Worm (Caenorhabditis elegans) whole organism, L2 larva: ENCODE measurements around the gene gfat-1.

Source experiments
- C34F6.9 ChIP-seq: fragments of 150-350 bp; optimal IDR thresholded peaks from 2 replicates; lab custom pipeline; 2014; ENCODE audit warnings: missing biosample characterization, missing genetic modification characterization
- F13H6.1 ChIP-seq: sonication (generic microtip); optimal IDR thresholded peaks from 2 replicates; lab custom pipeline; 2016; ENCODE audit warnings: missing genetic modification characterization, missing compliant biosample characterization
- R02D3.7 ChIP-seq: fragments of 150-350 bp; optimal IDR thresholded peaks from 2 replicates; lab custom pipeline; 2014; ENCODE audit warnings: missing biosample characterization, missing genetic modification characterization
- Y55F3AM.14 ChIP-seq: fragments of 200-800 bp; sonication (Bioruptor generic); optimal IDR thresholded peaks from 2 replicates; lab custom pipeline; 2018; ENCODE audit warnings: mild to moderate bottlenecking, missing genetic modification characterization, missing compliant biosample characterization
- ZK546.5 ChIP-seq: sonication (generic microtip); optimal IDR thresholded peaks from 2 replicates; lab custom pipeline; 2017; ENCODE audit warnings: missing biosample characterization, missing genetic modification characterization
- alr-1 ChIP-seq: fragments of 150-350 bp; optimal IDR thresholded peaks from 2 replicates; lab custom pipeline; 2014; ENCODE audit warnings: missing biosample characterization, missing genetic modification characterization
- ama-1 ChIP-seq: fragments of 150-350 bp; optimal IDR thresholded peaks from 2 replicates; lab custom pipeline; 2018; ENCODE audit warnings: inconsistent platforms
- blmp-1 ChIP-seq: sonication (generic microtip); optimal IDR thresholded peaks from 2 replicates; lab custom pipeline; 2017; ENCODE audit warnings: missing genetic modification characterization, mild to moderate bottlenecking, missing compliant biosample characterization, antibody characterized with exemption, moderate library complexity; ENCODE audit not compliant: insufficient read depth
- ceh-82 ChIP-seq: fragments of 150-350 bp; optimal IDR thresholded peaks from 2 replicates; lab custom pipeline; 2014; ENCODE audit warnings: missing biosample characterization, missing genetic modification characterization
- crh-2 ChIP-seq: sonication (generic microtip); optimal IDR thresholded peaks from 2 replicates; lab custom pipeline; 2017; ENCODE audit warnings: missing biosample characterization, missing genetic modification characterization
- elt-1 ChIP-seq: fragments of 150-350 bp; optimal IDR thresholded peaks from 2 replicates; lab custom pipeline; 2014; ENCODE audit warnings: missing biosample characterization, missing genetic modification characterization
- elt-3 ChIP-seq: sonication (generic microtip); optimal IDR thresholded peaks from 2 replicates; lab custom pipeline; 2017; ENCODE audit warnings: missing biosample characterization, missing genetic modification characterization
- fos-1 ChIP-seq: fragments of 150-350 bp; optimal IDR thresholded peaks from 2 replicates; lab custom pipeline; 2014; ENCODE audit warnings: missing biosample characterization, missing genetic modification characterization
- lin-11 ChIP-seq: fragments of 150-350 bp; sonication (generic microtip); optimal IDR thresholded peaks from 2 replicates; lab custom pipeline; 2014; ENCODE audit warnings: missing biosample characterization, missing genetic modification characterization, inconsistent platforms, mixed read lengths
- lin-13 ChIP-seq: fragments of 150-350 bp; optimal IDR thresholded peaks from 2 replicates; lab custom pipeline; 2014; ENCODE audit warnings: missing biosample characterization, missing genetic modification reagents, missing genetic modification characterization
- lin-39 ChIP-seq: fragments of 150-350 bp; optimal IDR thresholded peaks from 2 replicates; lab custom pipeline; 2014; ENCODE audit warnings: missing biosample characterization, missing genetic modification reagents, missing genetic modification characterization
- lsy-2 ChIP-seq, 2 experiments: fragments of 150-350 bp in 1 of 2; sonication (generic microtip) in 1 of 2; optimal IDR thresholded peaks; 2 replicates each; lab custom pipeline; 2014 to 2017; ENCODE audit warnings: missing biosample characterization in 2 of 2, missing genetic modification characterization in 2 of 2
- mab-5 ChIP-seq: fragments of 150-350 bp; optimal IDR thresholded peaks from 2 replicates; lab custom pipeline; 2014; ENCODE audit warnings: missing biosample characterization, missing genetic modification characterization
- mbf-1 ChIP-seq: sonication (generic microtip); optimal IDR thresholded peaks from 2 replicates; lab custom pipeline; 2017; ENCODE audit warnings: missing biosample characterization, missing genetic modification characterization
- mdl-1 ChIP-seq, 2 experiments: fragments of 150-350 bp in 1 of 2; sonication (generic microtip) in 1 of 2; optimal IDR thresholded peaks; 2 replicates each; lab custom pipeline; 2017; ENCODE audit warnings: missing biosample characterization in 2 of 2, missing genetic modification characterization in 2 of 2
- nhr-11 ChIP-seq: fragments of 150-350 bp; optimal IDR thresholded peaks from 2 replicates; lab custom pipeline; 2014; ENCODE audit warnings: missing biosample characterization, missing genetic modification characterization
- nhr-129 ChIP-seq: fragments of 150-350 bp; optimal IDR thresholded peaks from 2 replicates; lab custom pipeline; 2014; ENCODE audit warnings: missing biosample characterization, missing genetic modification characterization
- nhr-21 ChIP-seq: fragments of 150-350 bp; optimal IDR thresholded peaks from 2 replicates; lab custom pipeline; 2014; ENCODE audit warnings: missing biosample characterization, missing genetic modification characterization
- nhr-23 ChIP-seq: fragments of 150-350 bp; optimal IDR thresholded peaks from 2 replicates; lab custom pipeline; 2014; ENCODE audit warnings: missing biosample characterization, missing genetic modification reagents, missing genetic modification characterization
- nhr-237 ChIP-seq: fragments of 150-350 bp; optimal IDR thresholded peaks from 2 replicates; lab custom pipeline; 2014; ENCODE audit warnings: missing biosample characterization, missing genetic modification characterization
- nhr-25 ChIP-seq: fragments of 150-350 bp; sonication (generic microtip); optimal IDR thresholded peaks from 3 replicates; lab custom pipeline; 2014; ENCODE audit warnings: missing biosample characterization, missing genetic modification characterization
- nhr-6 ChIP-seq: fragments of 150-350 bp; optimal IDR thresholded peaks from 2 replicates; lab custom pipeline; 2014; ENCODE audit warnings: missing biosample characterization, missing genetic modification characterization
- nhr-77 ChIP-seq: fragments of 150-350 bp; optimal IDR thresholded peaks from 2 replicates; lab custom pipeline; 2014; ENCODE audit warnings: missing biosample characterization, missing genetic modification characterization
- sem-4 ChIP-seq: fragments of 150-350 bp; optimal IDR thresholded peaks from 2 replicates; lab custom pipeline; 2014; ENCODE audit warnings: missing biosample characterization, missing genetic modification reagents, missing genetic modification characterization
- skn-1 ChIP-seq: sonication (generic microtip); optimal IDR thresholded peaks from 2 replicates; lab custom pipeline; 2017; ENCODE audit warnings: missing biosample characterization, missing genetic modification characterization
- sma-3 ChIP-seq: sonication (generic microtip); optimal IDR thresholded peaks from 2 replicates; lab custom pipeline; 2016; ENCODE audit warnings: missing genetic modification reagents, missing genetic modification characterization, missing compliant biosample characterization
- sma-9 ChIP-seq, 2 experiments: fragments of 150-350 bp in 1 of 2; sonication (generic microtip) in 1 of 2; optimal IDR thresholded peaks; 2 replicates each; lab custom pipeline; 2014 to 2016; ENCODE audit warnings: missing genetic modification characterization in 2 of 2, mild to moderate bottlenecking in 1 of 2, missing biosample characterization in 1 of 2, missing compliant biosample characterization in 1 of 2, missing genetic modification reagents in 1 of 2, moderate library complexity in 1 of 2
- snpc-4 ChIP-seq: fragments of 150-350 bp; optimal IDR thresholded peaks from 2 replicates; lab custom pipeline; 2014; ENCODE audit warnings: missing biosample characterization, missing genetic modification characterization
- unc-39 ChIP-seq: fragments of 150-350 bp; optimal IDR thresholded peaks from 2 replicates; lab custom pipeline; 2014; ENCODE audit warnings: missing biosample characterization, missing genetic modification characterization
- unc-55 ChIP-seq: fragments of 150-350 bp; sonication (generic microtip); optimal IDR thresholded peaks from 3 replicates; lab custom pipeline; 2014; ENCODE audit warnings: missing biosample characterization, missing genetic modification reagents, missing genetic modification characterization
- unc-62 ChIP-seq: fragments of 150-350 bp; optimal IDR thresholded peaks from 2 replicates; lab custom pipeline; 2014; ENCODE audit warnings: missing biosample characterization, missing genetic modification reagents, missing genetic modification characterization
- zag-1 ChIP-seq: fragments of 150-350 bp; optimal IDR thresholded peaks from 2 replicates; lab custom pipeline; 2014; ENCODE audit warnings: missing biosample characterization, missing genetic modification characterization
- ztf-1 ChIP-seq: fragments of 200-800 bp; sonication (Bioruptor generic); conservative IDR thresholded peaks from 2 replicates; pipeline ENCODE4 v1.3.6; 2022; ENCODE audit warnings: missing genetic modification characterization, missing compliant biosample characterization
- ztf-4 ChIP-seq: fragments of 150-350 bp; optimal IDR thresholded peaks from 2 replicates; lab custom pipeline; 2014; ENCODE audit warnings: missing biosample characterization, missing genetic modification characterization

gfat-1 gene

DNA sequence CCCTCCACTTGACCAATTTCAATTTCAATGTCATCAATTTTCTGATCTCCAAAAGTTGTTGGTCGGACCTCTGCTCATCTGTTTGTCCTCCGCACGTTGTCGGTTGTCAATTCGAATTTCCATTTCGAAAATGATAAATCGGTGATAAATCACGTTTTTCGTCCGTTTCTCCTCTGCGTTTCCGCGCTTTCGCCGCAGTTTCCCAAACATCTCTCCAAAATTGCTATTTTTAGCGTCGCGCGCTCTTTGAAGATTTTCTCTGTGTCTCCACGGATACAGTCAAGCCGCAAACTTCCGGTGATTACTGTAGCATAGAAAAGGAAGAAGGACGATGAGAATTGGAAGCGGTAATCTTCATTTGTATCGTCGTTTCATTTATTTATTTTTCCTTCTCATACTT lies 46.8 kb upstream of the gfat-1 start (continued):
- peak; percentile 38 for TF ChIP-seq blmp-1 (tag; lab: Kevin White, UChicago)
- TF ChIP-seq sma-3 (GFP tag; lab: Kevin White, UChicago): peak; percentile 86
- TF ChIP-seq zag-1 (tag; lab: Kevin White, UChicago): no peak
- TF ChIP-seq alr-1 (tag; lab: Kevin White, UChicago): no peak
- no peak for TF ChIP-seq nhr-6 (tag; lab: Kevin White, UChicago)
- TF ChIP-seq ztf-1: no peak
- no peak for TF ChIP-seq unc-62 (GFP tag; lab: Kevin White, UChicago)
- TF ChIP-seq elt-3 (tag; lab: Kevin White, UChicago): no peak
- TF ChIP-seq R02D3.7 (tag; lab: Kevin White, UChicago): no peak
- TF ChIP-seq elt-1 (tag; lab: Kevin White, UChicago): no peak
- no peak for TF ChIP-seq snpc-4 (tag; lab: Kevin White, UChicago)
- no peak for TF ChIP-seq sem-4 (tag; lab: Kevin White, UChicago)
- TF ChIP-seq lin-13 (GFP tag; lab: Kevin White, UChicago): no peak
- TF ChIP-seq mab-5: no peak
- no peak for TF ChIP-seq nhr-11 (tag; lab: Kevin White, UChicago)
- TF ChIP-seq nhr-129: no peak
- no peak for TF ChIP-seq Y55F3AM.14 (GFP tag; lab: Kevin White, UChicago)
- peak; percentile 69 for TF ChIP-seq nhr-25

ce11 chrII:11637817-11638216 lies 42.6 kb upstream of the gfat-1 start:
- no peak for TF ChIP-seq nhr-23 (tag; lab: Kevin White, UChicago)
- TF ChIP-seq unc-62 (GFP tag; lab: Kevin White, UChicago): no peak
- TF ChIP-seq mab-5: no peak
- TF ChIP-seq nhr-11 (tag; lab: Kevin White, UChicago): no peak
- no peak for TF ChIP-seq nhr-25
- no peak for TF ChIP-seq nhr-237 (tag; lab: Kevin White, UChicago)
- TF ChIP-seq lin-39 (tag; lab: Kevin White, UChicago): no peak
- TF ChIP-seq sma-3 (GFP tag; lab: Kevin White, UChicago): no peak

DNA sequence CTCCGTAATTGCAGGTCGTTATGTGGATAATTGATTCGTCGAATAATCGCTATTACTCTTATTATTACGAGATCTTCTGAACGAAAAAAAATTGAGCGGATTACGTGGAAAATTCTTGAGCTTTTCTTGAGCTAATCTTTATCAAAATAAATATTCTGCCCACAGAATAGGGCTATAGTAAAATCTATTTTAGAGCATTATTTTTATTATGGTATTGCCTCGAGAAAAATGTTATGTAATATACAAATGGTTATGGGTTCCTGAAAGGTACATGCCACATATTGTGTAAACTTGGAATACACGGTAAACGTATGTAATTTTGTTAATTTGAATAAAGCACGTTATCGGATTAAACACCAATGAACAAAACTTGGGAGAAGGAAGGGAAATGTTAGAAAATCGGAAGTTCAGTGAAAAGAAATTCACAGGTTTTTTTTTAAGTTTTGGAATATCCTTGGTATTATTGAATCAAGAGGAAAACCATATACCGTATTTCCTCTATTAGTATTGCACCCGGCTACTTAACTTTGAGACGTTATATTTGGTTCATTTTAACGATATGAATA lies 42.1 kb upstream of the gfat-1 start:
- TF ChIP-seq elt-3 (tag; lab: Kevin White, UChicago) (no peak), C34F6.9 (tag; lab: Kevin White, UChicago) (no peak), mbf-1 (tag; lab: Kevin White, UChicago) (no peak), unc-55 (GFP tag; lab: Kevin White, UChicago) (no peak), lin-11 (no peak), nhr-6 (tag; lab: Kevin White, UChicago) (peak; percentile 36), nhr-23 (tag; lab: Kevin White, UChicago) (no peak), elt-1 (tag; lab: Kevin White, UChicago) (no peak), nhr-21 (peak; percentile 38), mab-5 (no peak), sem-4 (tag; lab: Kevin White, UChicago) (peak; percentile 37), F13H6.1 (tag; lab: Kevin White, UChicago) (peak; percentile 27), mdl-1 (tag; optimal IDR thresholded peaks at IDR 0.05; lab: Kevin White, UChicago) (peak in 1 of 2 experiments; percentile 42), ama-1 (lab: Kevin White, UChicago) (peak; percentile 42), R02D3.7 (tag; lab: Kevin White, UChicago) (no peak), ztf-1 (0 out of 2 replicates have a peak, but pooled peaks have one; percentile 5), nhr-25 (peak; percentile 43), fos-1 (tag; lab: Kevin White, UChicago) (no peak), ztf-4 (tag; lab: Kevin White, UChicago) (peak; percentile 36), skn-1 (tag; lab: Kevin White, UChicago) (no peak), lin-13 (GFP tag; lab: Kevin White, UChicago) (peak; percentile 22), ceh-82 (tag; lab: Kevin White, UChicago) (no peak), unc-62 (GFP tag; lab: Kevin White, UChicago) (no peak), sma-9 (GFP tag; optimal IDR thresholded peaks at IDR 0.05; lab: Kevin White, UChicago) (peak; percentile 62), sma-9 (tag; optimal IDR thresholded peaks at IDR 0.05; lab: Kevin White, UChicago) (no peak), ZK546.5 (tag; lab: Kevin White, UChicago) (no peak), crh-2 (tag; lab: Kevin White, UChicago) (peak; percentile 13), lsy-2 (tag; optimal IDR thresholded peaks at IDR 0.05; lab: Kevin White, UChicago) (peak in 1 of 2 experiments; percentile 65), sma-3 (GFP tag; lab: Kevin White, UChicago) (no peak), blmp-1 (tag; lab: Kevin White, UChicago) (no peak), alr-1 (tag; lab: Kevin White, UChicago) (no peak), unc-39 (no peak), nhr-77 (tag; lab: Kevin White, UChicago) (no peak), Y55F3AM.14 (GFP tag; lab: Kevin White, UChicago) (no peak)
